Fruit fly (Drosophila melanogaster) whole organism, embryonic: ENCODE measurements around the gene Tpr2.
A peak's percentile ranks its signal among the peaks of the same experiment; 100 is the strongest.

Experiments
- Atf6 ChIP-seq: fragments of 200-800 bp; sonication (Bioruptor generic); IDR thresholded peaks from 2 replicates; pipeline ENCODE4 v1.3.6; 2022; ENCODE audit warnings: missing biosample characterization, missing genetic modification characterization
- CG10462 ChIP-seq: fragments of 200-800 bp; sonication (Bioruptor generic); optimal IDR thresholded peaks from 2 replicates; lab custom pipeline; 2016; ENCODE audit warnings: missing biosample characterization, missing genetic modification characterization
- CG11247 ChIP-seq: fragments of 200-800 bp; sonication (Bioruptor generic); IDR thresholded peaks from 2 replicates; pipeline ENCODE4 v1.3.6; 2022; ENCODE audit warnings: missing biosample characterization, missing genetic modification characterization
- CG11723 ChIP-seq: fragments of 200-800 bp; sonication (Bioruptor generic); optimal IDR thresholded peaks from 2 replicates; lab custom pipeline; 2017; ENCODE audit warnings: missing biosample characterization, mild to moderate bottlenecking, missing genetic modification characterization
- CG12155 ChIP-seq: fragments of 200-800 bp; sonication (Bioruptor generic); optimal IDR thresholded peaks from 3 replicates; lab custom pipeline; 2016; ENCODE audit warnings: missing biosample characterization, missing genetic modification characterization
- CG12236 ChIP-seq: fragments of 200-800 bp; sonication (Bioruptor generic); optimal IDR thresholded peaks from 2 replicates; lab custom pipeline; 2016; ENCODE audit warnings: missing biosample characterization, missing genetic modification characterization
- CG12299 ChIP-seq: fragments of 200-800 bp; sonication (Bioruptor generic); optimal IDR thresholded peaks from 2 replicates; lab custom pipeline; 2018; ENCODE audit warnings: missing biosample characterization, mild to moderate bottlenecking, missing genetic modification characterization
- CG12659 ChIP-seq: fragments of 200-800 bp; sonication (Bioruptor generic); optimal IDR thresholded peaks from 3 replicates; lab custom pipeline; 2017; ENCODE audit warnings: mild to moderate bottlenecking, missing biosample characterization, missing genetic modification reagents, missing genetic modification characterization
- CG15601 ChIP-seq: fragments of 200-800 bp; sonication (Bioruptor generic); optimal IDR thresholded peaks from 3 replicates; lab custom pipeline; 2019; ENCODE audit warnings: missing biosample characterization, mild to moderate bottlenecking, missing genetic modification characterization, moderate library complexity
- CG15696 ChIP-seq: fragments of 200-800 bp; sonication (Bioruptor generic); optimal IDR thresholded peaks from 2 replicates; lab custom pipeline; 2019; ENCODE audit warnings: missing biosample characterization, mild to moderate bottlenecking, missing genetic modification characterization, moderate library complexity
- CG16813 ChIP-seq: fragments of 200-800 bp; sonication (Bioruptor generic); IDR thresholded peaks from 3 replicates; pipeline ENCODE4 v1.3.6; 2022; ENCODE audit warnings: missing biosample characterization, missing genetic modification characterization; ENCODE audit not compliant: partially characterized antibody
- CG16815 ChIP-seq: fragments of 200-800 bp; sonication (Bioruptor generic); optimal IDR thresholded peaks from 3 replicates; lab custom pipeline; 2017; ENCODE audit warnings: missing biosample characterization, mild to moderate bottlenecking, missing genetic modification characterization
- CG2129 ChIP-seq: fragments of 200-800 bp; sonication (Bioruptor generic); IDR thresholded peaks from 2 replicates; pipeline ENCODE4 v1.3.6; 2022; ENCODE audit warnings: missing biosample characterization, missing genetic modification characterization; ENCODE audit not compliant: partially characterized antibody
- CG31365 ChIP-seq: fragments of 200-800 bp; sonication (Bioruptor generic); optimal IDR thresholded peaks from 2 replicates; lab custom pipeline; 2018; ENCODE audit warnings: missing biosample characterization, mild to moderate bottlenecking, missing genetic modification characterization
- CG3726 ChIP-seq: fragments of 200-800 bp; sonication (Bioruptor generic); IDR thresholded peaks from 3 replicates; pipeline ENCODE4, ENCODE4 v1.3.6; 2022; ENCODE audit warnings: missing biosample characterization, missing genetic modification characterization
- CG3838 ChIP-seq: fragments of 200-800 bp; sonication (Bioruptor generic); optimal IDR thresholded peaks from 3 replicates; lab custom pipeline; 2016; ENCODE audit warnings: missing biosample characterization, missing genetic modification characterization
- CG4282 ChIP-seq: fragments of 200-800 bp; sonication (Bioruptor generic); optimal IDR thresholded peaks from 2 replicates; lab custom pipeline; 2016; ENCODE audit warnings: missing biosample characterization, missing genetic modification characterization
- CG4730 ChIP-seq: fragments of 200-800 bp; sonication (Bioruptor generic); IDR thresholded peaks from 2 replicates; pipeline ENCODE4 v1.3.6; 2022; ENCODE audit warnings: missing biosample characterization, missing genetic modification characterization
- CG6272 ChIP-seq: fragments of 200-800 bp; sonication (Bioruptor generic); IDR thresholded peaks from 2 replicates; pipeline ENCODE4 v1.3.6; 2022; ENCODE audit warnings: missing biosample characterization, missing genetic modification characterization
- CG6765 ChIP-seq: fragments of 200-800 bp; sonication (Bioruptor generic); optimal IDR thresholded peaks from 3 replicates; lab custom pipeline; 2017; ENCODE audit warnings: missing biosample characterization, mild to moderate bottlenecking, missing genetic modification characterization
- CG7556 ChIP-seq: fragments of 200-800 bp; sonication (Bioruptor generic); optimal IDR thresholded peaks from 2 replicates; lab custom pipeline; 2017; ENCODE audit warnings: missing biosample characterization, mild to moderate bottlenecking, missing genetic modification characterization
- CG8359 ChIP-seq: fragments of 200-800 bp; sonication (Bioruptor generic); optimal IDR thresholded peaks from 2 replicates; lab custom pipeline; 2017; ENCODE audit warnings: missing biosample characterization, mild to moderate bottlenecking, missing genetic modification characterization, borderline replicate concordance
- CrebB ChIP-seq: fragments of 200-800 bp; sonication (Bioruptor generic); optimal IDR thresholded peaks from 3 replicates; lab custom pipeline; 2018; ENCODE audit warnings: missing biosample characterization, mild to moderate bottlenecking, missing genetic modification characterization
- Doc2 ChIP-seq: fragments of 200-800 bp; sonication (Bioruptor generic); IDR thresholded peaks from 2 replicates; pipeline ENCODE4 v1.3.6; 2022; ENCODE audit warnings: missing biosample characterization, missing genetic modification characterization
- Ets97D ChIP-seq: fragments of 200-800 bp; sonication (Bioruptor generic); optimal IDR thresholded peaks from 3 replicates; lab custom pipeline; 2016; ENCODE audit warnings: missing biosample characterization, missing genetic modification characterization
- Fer1 ChIP-seq: fragments of 200-800 bp; sonication (Bioruptor generic); optimal IDR thresholded peaks from 2 replicates; lab custom pipeline; 2017; ENCODE audit warnings: missing biosample characterization, mild to moderate bottlenecking, missing genetic modification characterization
- H2.0 ChIP-seq: fragments of 200-800 bp; sonication (Bioruptor generic); IDR thresholded peaks from 2 replicates; pipeline ENCODE4 v1.3.6; 2022; ENCODE audit warnings: missing biosample characterization, missing genetic modification characterization
- HLH54F ChIP-seq: fragments of 200-800 bp; sonication (Bioruptor generic); optimal IDR thresholded peaks from 3 replicates; lab custom pipeline; 2016; ENCODE audit warnings: missing biosample characterization, missing genetic modification characterization
- Mes4 ChIP-seq: fragments of 200-800 bp; sonication (Bioruptor generic); optimal IDR thresholded peaks from 2 replicates; lab custom pipeline; 2016; ENCODE audit warnings: missing biosample characterization, missing genetic modification characterization
- Myb ChIP-seq: fragments of 200-800 bp; sonication (Bioruptor generic); optimal IDR thresholded peaks from 2 replicates; lab custom pipeline; 2016; ENCODE audit warnings: missing biosample characterization, missing genetic modification characterization
- Sin3A ChIP-seq: fragments of >200 bp; optimal IDR thresholded peaks from 2 replicates; lab custom pipeline; 2018
- Spps ChIP-seq: fragments of 200-800 bp; sonication (Bioruptor generic); optimal IDR thresholded peaks from 2 replicates; lab custom pipeline; 2018; ENCODE audit warnings: missing biosample characterization, mild to moderate bottlenecking, missing genetic modification characterization
- TFAM ChIP-seq: fragments of 200-800 bp; sonication (Bioruptor generic); optimal IDR thresholded peaks from 2 replicates; lab custom pipeline; 2017; ENCODE audit warnings: missing biosample characterization, missing genetic modification characterization, inconsistent platforms
- Xbp1 ChIP-seq: fragments of 200-800 bp; sonication (Bioruptor generic); optimal IDR thresholded peaks from 3 replicates; lab custom pipeline; 2016; ENCODE audit warnings: missing biosample characterization, mild to moderate bottlenecking, missing genetic modification characterization
- al ChIP-seq: fragments of 200-800 bp; sonication (Bioruptor generic); IDR thresholded peaks from 2 replicates; pipeline ENCODE4 v1.3.6; 2022; ENCODE audit warnings: missing biosample characterization, missing genetic modification characterization
- ash1 ChIP-seq: fragments of 200-800 bp; sonication (Bioruptor generic); optimal IDR thresholded peaks from 2 replicates; lab custom pipeline; 2018; ENCODE audit warnings: missing biosample characterization, mild to moderate bottlenecking, missing genetic modification characterization
- crp ChIP-seq, 2 experiments: fragments of 200-800 bp; sonication (Bioruptor generic); optimal IDR thresholded peaks; 2 replicates in 1 of 2; 3 replicates in 1 of 2; lab custom pipeline; 2017; ENCODE audit warnings: missing biosample characterization in 2 of 2, missing genetic modification characterization in 2 of 2, mild to moderate bottlenecking in 1 of 2, moderate library complexity in 1 of 2
- da ChIP-seq: fragments of 200-800 bp; sonication (Bioruptor generic); optimal IDR thresholded peaks from 2 replicates; lab custom pipeline; 2016; ENCODE audit warnings: missing biosample characterization, missing genetic modification characterization
- hth ChIP-seq: fragments of >200 bp; optimal IDR thresholded peaks from 2 replicates; lab custom pipeline; 2017; ENCODE audit warnings: inconsistent platforms
- kay ChIP-seq: fragments of 200-800 bp; sonication (Bioruptor generic); optimal IDR thresholded peaks from 2 replicates; lab custom pipeline; 2016; ENCODE audit warnings: missing biosample characterization, missing genetic modification characterization
- maf-S ChIP-seq: fragments of 200-800 bp; sonication (Bioruptor generic); optimal IDR thresholded peaks from 2 replicates; lab custom pipeline; 2016; ENCODE audit warnings: missing biosample characterization, missing genetic modification characterization
- nerfin-1 ChIP-seq: fragments of 200-800 bp; sonication (Bioruptor generic); optimal IDR thresholded peaks from 3 replicates; lab custom pipeline; 2019; ENCODE audit warnings: missing biosample characterization, mild to moderate bottlenecking, missing genetic modification characterization, moderate library complexity
- salm ChIP-seq: fragments of 200-800 bp; sonication (Bioruptor generic); optimal IDR thresholded peaks from 2 replicates; lab custom pipeline; 2018; ENCODE audit warnings: missing biosample characterization, mild to moderate bottlenecking, missing genetic modification characterization
- seq ChIP-seq: fragments of 200-800 bp; sonication (Bioruptor generic); IDR thresholded peaks from 2 replicates; pipeline ENCODE4 v1.3.6; 2022; ENCODE audit warnings: missing biosample characterization, missing genetic modification characterization
- shn ChIP-seq: fragments of 200-800 bp; sonication (Bioruptor generic); optimal IDR thresholded peaks from 3 replicates; lab custom pipeline; 2016; ENCODE audit warnings: missing biosample characterization, missing genetic modification characterization
- stc ChIP-seq: fragments of 200-800 bp; sonication (Bioruptor generic); IDR thresholded peaks from 2 replicates; pipeline ENCODE4 v1.3.6; 2022; ENCODE audit warnings: missing biosample characterization, missing genetic modification characterization
- tll ChIP-seq, 2 experiments: fragments of 200-800 bp in 1 of 2; fragments of >200 bp in 1 of 2; sonication (Bioruptor generic) in 1 of 2; optimal IDR thresholded peaks; 2 replicates each; lab custom pipeline; 2017 to 2019; ENCODE audit warnings: missing biosample characterization in 2 of 2, missing genetic modification characterization in 2 of 2, mild to moderate bottlenecking in 1 of 2, moderate library complexity in 1 of 2
- toy ChIP-seq: fragments of 200-800 bp; sonication (Bioruptor generic); IDR thresholded peaks from 2 replicates; pipeline ENCODE4 v1.3.6; 2022; ENCODE audit warnings: missing biosample characterization, missing genetic modification characterization
- trh ChIP-seq: fragments of 200-800 bp; sonication (Bioruptor generic); optimal IDR thresholded peaks from 2 replicates; lab custom pipeline; 2016; ENCODE audit warnings: missing biosample characterization, missing genetic modification characterization
- ttk ChIP-seq: fragments of 200-800 bp; sonication (Bioruptor generic); IDR thresholded peaks from 2 replicates; pipeline ENCODE4 v2.1.2; 2022; ENCODE audit warnings: missing biosample characterization, missing genetic modification characterization
- vfl ChIP-seq: fragments of 200-800 bp; sonication (Bioruptor generic); optimal IDR thresholded peaks from 2 replicates; lab custom pipeline; 2016; ENCODE audit warnings: missing biosample characterization, missing genetic modification characterization
- yki ChIP-seq: fragments of >200 bp; optimal IDR thresholded peaks from 3 replicates; lab custom pipeline; 2018
- zen ChIP-seq: fragments of 200-800 bp; sonication (Bioruptor generic); optimal IDR thresholded peaks from 3 replicates; lab custom pipeline; 2018; ENCODE audit warnings: missing biosample characterization, mild to moderate bottlenecking, missing genetic modification characterization, moderate library complexity

Tpr2 gene

DNA sequence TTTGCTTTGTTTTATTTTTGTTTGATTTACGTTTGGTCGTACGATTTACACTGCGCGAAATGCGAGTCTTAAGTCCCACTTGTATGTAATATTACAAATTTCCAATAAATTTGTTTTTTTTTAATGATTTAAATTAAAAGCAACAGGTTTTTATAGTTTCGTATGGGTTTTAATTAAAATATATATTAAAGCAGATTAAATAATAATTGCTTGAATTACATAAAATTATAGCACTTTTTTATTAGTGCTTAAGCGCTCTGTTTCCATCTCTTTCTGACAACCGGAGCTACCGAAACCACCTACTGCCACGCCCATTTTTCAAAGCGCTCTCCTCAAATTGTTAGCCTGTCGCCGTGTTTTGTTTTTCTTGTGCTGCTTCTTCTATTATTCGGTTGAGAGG lies 50.4 kb downstream of the Tpr2 start (continued):
- TF ChIP-seq da (GFP tag; lab: Kevin White, UChicago): no peak
- TF ChIP-seq CG6272 (GFP tag; lab: Robert Waterston, UW): no peak
- no peak for TF ChIP-seq Ets97D (GFP tag; lab: Kevin White, UChicago)
- peak; percentile 12 for TF ChIP-seq CG15696 (tag; lab: Kevin White, UChicago)
- TF ChIP-seq nerfin-1 (tag; lab: Kevin White, UChicago): no peak
- TF ChIP-seq CG12299: peak; percentile 11
- peak; percentile 28 for TF ChIP-seq Fer1 (GFP tag; lab: Kevin White, UChicago)
- no peak for TF ChIP-seq CrebB
- no peak for TF ChIP-seq Sin3A (lab: Kevin White, UChicago)
- no peak for TF ChIP-seq toy (GFP tag; lab: Robert Waterston, UW)
- no peak for TF ChIP-seq tll (GFP tag; optimal IDR thresholded peaks at IDR 0.05; lab: Kevin White, UChicago)
- TF ChIP-seq yki: no peak
- TF ChIP-seq zen: no peak
- TF ChIP-seq Xbp1 (GFP tag; lab: Kevin White, UChicago): no peak
- 0 out of 2 replicates have a peak, but pooled peaks have one; percentile 32 for TF ChIP-seq Atf6 (GFP tag; lab: Robert Waterston, UW)
- no peak for TF ChIP-seq TFAM
- no peak for TF ChIP-seq vfl (GFP tag; lab: Kevin White, UChicago)
- no peak for TF ChIP-seq kay
- TF ChIP-seq CG15601: no peak
- TF ChIP-seq CG7556: peak; percentile 28
- TF ChIP-seq ttk: no peak
- no peak for TF ChIP-seq CG16815 (GFP tag; lab: Kevin White, UChicago)
- TF ChIP-seq CG11247 (GFP tag; lab: Robert Waterston, UW): no peak
- no peak for TF ChIP-seq CG8359 (GFP tag; lab: Kevin White, UChicago)
- TF ChIP-seq trh: no peak
- peak; percentile 47 for TF ChIP-seq stc (GFP tag; lab: Robert Waterston, UW)
- no peak for TF ChIP-seq CG12236 (GFP tag; lab: Kevin White, UChicago)
- no peak for TF ChIP-seq CG4730
- TF ChIP-seq Mes4 (GFP tag; lab: Kevin White, UChicago): no peak
- TF ChIP-seq hth (lab: Kevin White, UChicago): no peak
- TF ChIP-seq ash1 (GFP tag; lab: Kevin White, UChicago): no peak
- TF ChIP-seq CG12155 (GFP tag; lab: Kevin White, UChicago): no peak
- TF ChIP-seq CG12659: peak; percentile 38
- TF ChIP-seq CG10462 (GFP tag; lab: Kevin White, UChicago): no peak
- TF ChIP-seq CG16813 (GFP tag; lab: Robert Waterston, UW): no peak
- no peak for TF ChIP-seq CG31365 (tag; lab: Kevin White, UChicago)
- TF ChIP-seq salm (tag; lab: Kevin White, UChicago): no peak
- 0 out of 2 replicates have a peak, but pooled peaks have one; percentile 24 for TF ChIP-seq H2.0 (GFP tag; lab: Robert Waterston, UW)
- no peak for TF ChIP-seq CG3838 (GFP tag; lab: Kevin White, UChicago)
- TF ChIP-seq al (GFP tag; lab: Robert Waterston, UW): no peak
- no peak for TF ChIP-seq CG3726 (GFP tag; lab: Robert Waterston, UW)
- no peak for TF ChIP-seq CG4282 (GFP tag; lab: Kevin White, UChicago)
- TF ChIP-seq Doc2 (GFP tag; lab: Robert Waterston, UW): no peak
- no peak for TF ChIP-seq HLH54F
- no peak for TF ChIP-seq CG2129
- TF ChIP-seq shn: no peak
- no peak for TF ChIP-seq maf-S (GFP tag; lab: Kevin White, UChicago)
- TF ChIP-seq CG11723 (GFP tag; lab: Kevin White, UChicago): no peak
- no peak for TF ChIP-seq crp (GFP tag; optimal IDR thresholded peaks at IDR 0.05; lab: Kevin White, UChicago)
- TF ChIP-seq Myb (GFP tag; lab: Kevin White, UChicago): no peak
- TF ChIP-seq Spps (tag; lab: Kevin White, UChicago): no peak
- TF ChIP-seq CG6765 (GFP tag; lab: Kevin White, UChicago): peak; percentile 28
- TF ChIP-seq seq (GFP tag; lab: Robert Waterston, UW): no peak
